Fruit fly (Drosophila melanogaster) Kc167 (cell line): ENCODE measurements around the gene CG34268.

ENCODE experiments used
- Myc ChIP-seq: fragments of >200 bp; optimal IDR thresholded peaks from 2 replicates; lab custom pipeline; 2017; ENCODE audit warnings: missing external identifiers
- Sin3A ChIP-seq: fragments of >200 bp; optimal IDR thresholded peaks from 2 replicates; lab custom pipeline; 2018; ENCODE audit warnings: missing external identifiers
- insv ChIP-seq: fragments of >200 bp; optimal IDR thresholded peaks from 3 replicates; lab custom pipeline; 2018; ENCODE audit warnings: missing external identifiers
- psq ChIP-seq: fragments of >200 bp; optimal IDR thresholded peaks from 2 replicates; lab custom pipeline; 2017; ENCODE audit warnings: missing external identifiers
- ttk ChIP-seq: sonication (Bioruptor generic); optimal IDR thresholded peaks from 2 replicates; lab custom pipeline; 2017; ENCODE audit warnings: missing external identifiers

- no peak for TF ChIP-seq Myc (lab: Kevin White, UChicago)
- TF ChIP-seq Sin3A (lab: Kevin White, UChicago) = no peak
- TF ChIP-seq psq (lab: Kevin White, UChicago) = no peak
- TF ChIP-seq insv (lab: Kevin White, UChicago) = no peak
- no peak for TF ChIP-seq ttk (lab: Kevin White, UChicago)
Observed at dm6 chr3L:516544-516943, 15.8 kb downstream of the CG34268 start.
